Worm (Caenorhabditis elegans) whole organism, mixed stage, embryonic: ENCODE measurements around the gene cki-1.

Source experiments
- M03D4.4 ChIP-seq: sonication (generic microtip); optimal IDR thresholded peaks from 2 replicates; lab custom pipeline; 2017; ENCODE audit warnings: mild to moderate bottlenecking, missing genetic modification characterization, missing compliant biosample characterization
- blmp-1 ChIP-seq: fragments of 150-350 bp; optimal IDR thresholded peaks from 2 replicates; lab custom pipeline; 2014; ENCODE audit warnings: missing biosample characterization, missing genetic modification characterization
- lin-13 ChIP-seq: fragments of 150-350 bp; optimal IDR thresholded peaks from 2 replicates; lab custom pipeline; 2014; ENCODE audit warnings: missing biosample characterization, missing genetic modification characterization
- lsy-2 ChIP-seq: fragments of 150-350 bp; optimal IDR thresholded peaks from 2 replicates; lab custom pipeline; 2014; ENCODE audit warnings: missing biosample characterization, missing genetic modification characterization
- mep-1 ChIP-seq: fragments of 150-350 bp; optimal IDR thresholded peaks from 2 replicates; lab custom pipeline; 2017; ENCODE audit warnings: missing biosample characterization, missing genetic modification reagents, missing genetic modification characterization, inconsistent platforms
- nhr-12 ChIP-seq: fragments of 150-350 bp; optimal IDR thresholded peaks from 2 replicates; lab custom pipeline; 2014; ENCODE audit warnings: missing biosample characterization, missing genetic modification characterization
- nhr-237 ChIP-seq: fragments of 150-350 bp; optimal IDR thresholded peaks from 2 replicates; lab custom pipeline; 2014; ENCODE audit warnings: missing biosample characterization, missing genetic modification characterization
- nhr-28 ChIP-seq: fragments of 150-350 bp; optimal IDR thresholded peaks from 2 replicates; lab custom pipeline; 2014; ENCODE audit warnings: missing biosample characterization, missing genetic modification characterization
- nhr-76 ChIP-seq: sonication (generic microtip); optimal IDR thresholded peaks from 2 replicates; lab custom pipeline; 2017; ENCODE audit warnings: missing biosample characterization, missing genetic modification characterization
- snpc-4 ChIP-seq: fragments of 150-350 bp; optimal IDR thresholded peaks from 2 replicates; lab custom pipeline; 2014; ENCODE audit warnings: missing biosample characterization, missing genetic modification characterization
- unc-39 ChIP-seq: fragments of 150-350 bp; optimal IDR thresholded peaks from 2 replicates; lab custom pipeline; 2014; ENCODE audit warnings: missing biosample characterization, missing genetic modification characterization
- ztf-11 ChIP-seq: fragments of 150-350 bp; optimal IDR thresholded peaks from 2 replicates; lab custom pipeline; 2014; ENCODE audit warnings: missing biosample characterization, missing genetic modification characterization

ce11 chrII:7814915-7815314 is 3.9 kb downstream of the cki-1 start:
- TF ChIP-seq nhr-12 (tag; lab: Kevin White, UChicago) = no peak
- TF ChIP-seq nhr-237 (tag; lab: Kevin White, UChicago) = no peak
- TF ChIP-seq M03D4.4 = no peak
- TF ChIP-seq unc-39 (tag; lab: Kevin White, UChicago) = no peak
- TF ChIP-seq nhr-76 (tag; lab: Kevin White, UChicago) = no peak
- TF ChIP-seq nhr-28 (tag; lab: Kevin White, UChicago) = no peak
- TF ChIP-seq snpc-4 (tag; lab: Kevin White, UChicago) = no peak
- TF ChIP-seq ztf-11 (tag; lab: Kevin White, UChicago) = no peak
- no peak for TF ChIP-seq lin-13 (tag; lab: Kevin White, UChicago)
- TF ChIP-seq blmp-1 = no peak
- TF ChIP-seq lsy-2 (tag; lab: Kevin White, UChicago) = no peak
- no peak for TF ChIP-seq mep-1 (tag; lab: Kevin White, UChicago)
